Worm (Caenorhabditis elegans): Measurements from ENCODE around the gene T25D10.4.

The T25D10.4 gene

ce11 chrII:6448189-6448588, 38.1 kb upstream of the T25D10.4 start (continued):
- no peak for TF ChIP-seq ceh-82 (tag; optimal IDR thresholded peaks at IDR 0.05)
- no peak for TF ChIP-seq aly-2 (tag; optimal IDR thresholded peaks at IDR 0.05)
- TF ChIP-seq mef-2 (tag; optimal IDR thresholded peaks at IDR 0.05), result no peak
- TF ChIP-seq hlh-4 (tag; optimal IDR thresholded peaks at IDR 0.05), result no peak
- no peak for TF ChIP-seq ztf-4 (tag; optimal IDR thresholded peaks at IDR 0.05)
- no peak for TF ChIP-seq efl-3 (GFP tag; optimal IDR thresholded peaks at IDR 0.05)
- no peak for TF ChIP-seq ets-5 (GFP tag; IDR thresholded peaks at IDR 0.05)
- TF ChIP-seq unc-30 (tag; optimal IDR thresholded peaks at IDR 0.05), result no peak
- TF ChIP-seq tbx-2 (tag; optimal IDR thresholded peaks at IDR 0.05), result peak; percentile 3
- TF ChIP-seq lsy-2 (tag; optimal IDR thresholded peaks at IDR 0.05), result peak in 1 of 2 experiments; percentile 2
- TF ChIP-seq nhr-76 (tag; optimal IDR thresholded peaks at IDR 0.05), result no peak
- TF ChIP-seq irx-1 (tag; optimal IDR thresholded peaks at IDR 0.05), result no peak
- no peak for TF ChIP-seq pag-3 (tag; optimal IDR thresholded peaks at IDR 0.05; ENCODE audit: borderline replicate concordance, insufficient read depth)
- TF ChIP-seq efl-1 (optimal IDR thresholded peaks at IDR 0.05), result no peak
- TF ChIP-seq efl-1 (GFP tag; optimal IDR thresholded peaks at IDR 0.05 in 1 of 2), result no peak
- no peak for TF ChIP-seq nhr-84 (tag; optimal IDR thresholded peaks at IDR 0.05)
- TF ChIP-seq ceh-88 (GFP tag; IDR thresholded peaks at IDR 0.05), result no peak
- TF ChIP-seq nhr-19 (GFP tag; conservative IDR thresholded peaks at IDR 0.05), result 0 out of 2 replicates have a peak, but pooled peaks have one; percentile 7
- TF ChIP-seq blmp-1 (tag; optimal IDR thresholded peaks at IDR 0.05), result peak; percentile 54
- no peak for TF ChIP-seq nhr-237 (tag; optimal IDR thresholded peaks at IDR 0.05)
- no peak for TF ChIP-seq fkh-10 (GFP tag; optimal IDR thresholded peaks at IDR 0.05)
- TF ChIP-seq ces-1 (GFP tag; optimal IDR thresholded peaks at IDR 0.05), result no peak
- TF ChIP-seq pqm-1 (tag; optimal IDR thresholded peaks at IDR 0.05), result no peak
- no peak for TF ChIP-seq rnt-1 (tag; optimal IDR thresholded peaks at IDR 0.05)
- no peak for TF ChIP-seq nhr-47 (tag; optimal IDR thresholded peaks at IDR 0.05)
- no peak for TF ChIP-seq fkh-8 (tag; optimal IDR thresholded peaks at IDR 0.05)
- peak; percentile 38 for TF ChIP-seq lin-14 (GFP tag; optimal IDR thresholded peaks at IDR 0.05)
- peak; percentile 28 for TF ChIP-seq nhr-20 (tag; optimal IDR thresholded peaks at IDR 0.05)
- no peak for TF ChIP-seq Y116A8C.19 (tag; optimal IDR thresholded peaks at IDR 0.05; ENCODE audit: borderline replicate concordance)
- no peak for TF ChIP-seq nhr-77 (tag; optimal IDR thresholded peaks at IDR 0.05)
- no peak for TF ChIP-seq pax-3 (tag; optimal IDR thresholded peaks at IDR 0.05)
- no peak for TF ChIP-seq ztf-11 (tag; optimal IDR thresholded peaks at IDR 0.05)
- no peak for TF ChIP-seq ceh-8 (GFP tag; optimal IDR thresholded peaks at IDR 0.05)
- TF ChIP-seq lir-3 (tag; optimal IDR thresholded peaks at IDR 0.05; ENCODE audit: poor library complexity), result no peak
- TF ChIP-seq dsc-1 (tag; optimal IDR thresholded peaks at IDR 0.05), result no peak
- no peak for TF ChIP-seq tlp-1 (tag; optimal IDR thresholded peaks at IDR 0.05)
- no peak for TF ChIP-seq mep-1 (tag; optimal IDR thresholded peaks at IDR 0.05)
- no peak for TF ChIP-seq zip-4 (GFP tag; optimal IDR thresholded peaks at IDR 0.05)
- no peak for TF ChIP-seq C34B4.2 (tag; optimal IDR thresholded peaks at IDR 0.05)
- no peak for TF ChIP-seq isw-1 (GFP tag; IDR thresholded peaks at IDR 0.05)
- no peak for TF ChIP-seq hpl-2 (GFP tag; optimal IDR thresholded peaks at IDR 0.05)
- no peak for TF ChIP-seq mab-9 (GFP tag; IDR thresholded peaks at IDR 0.05)
- no peak for TF ChIP-seq C16A3.4 (tag; optimal IDR thresholded peaks at IDR 0.05)

ce11 chrII:6443710-6444109, 33.6 kb upstream of the T25D10.4 start, which contains the start of gene K06A1.2:
K06A1.2 (plus strand) TSS chrII:6444010.
- no peak for TF ChIP-seq nhr-77 (tag; optimal IDR thresholded peaks at IDR 0.05)
- TF ChIP-seq nhr-71 (tag; optimal IDR thresholded peaks at IDR 0.05), result no peak
- TF ChIP-seq isw-1 (GFP tag; IDR thresholded peaks at IDR 0.05), result no peak
- TF ChIP-seq lir-3 (tag; optimal IDR thresholded peaks at IDR 0.05; ENCODE audit: poor library complexity), result no peak
- no peak for TF ChIP-seq irx-1 (tag; optimal IDR thresholded peaks at IDR 0.05)
- TF ChIP-seq pag-3 (tag; optimal IDR thresholded peaks at IDR 0.05; ENCODE audit: borderline replicate concordance, insufficient read depth), result no peak
- no peak for TF ChIP-seq swsn-7 (tag; optimal IDR thresholded peaks at IDR 0.05)
- no peak for TF ChIP-seq ceh-63 (GFP tag; optimal IDR thresholded peaks at IDR 0.05)
- TF ChIP-seq mef-2 (tag; optimal IDR thresholded peaks at IDR 0.05), result no peak
- no peak for TF ChIP-seq nhr-84 (tag; optimal IDR thresholded peaks at IDR 0.05)
- TF ChIP-seq Y116A8C.19 (tag; optimal IDR thresholded peaks at IDR 0.05; ENCODE audit: borderline replicate concordance), result no peak
- no peak for TF ChIP-seq ets-5 (GFP tag; IDR thresholded peaks at IDR 0.05)
- TF ChIP-seq F16B12.6 (tag; optimal IDR thresholded peaks at IDR 0.05), result no peak
- no peak for TF ChIP-seq tbx-2 (tag; optimal IDR thresholded peaks at IDR 0.05)
- no peak for TF ChIP-seq jun-1 (tag; optimal IDR thresholded peaks at IDR 0.05)
- TF ChIP-seq dsc-1 (tag; optimal IDR thresholded peaks at IDR 0.05), result no peak

Measured in whole organism, L1 larva.